Fruit fly (Drosophila melanogaster) whole organism, embryonic: Measurements from ENCODE around the gene Chpf.

Experiments used
- Ada2b ChIP-seq: fragments of 200-800 bp; sonication (Bioruptor generic); IDR thresholded peaks from 2 replicates; pipeline ENCODE4 v1.3.6; 2022; ENCODE audit warnings: missing biosample characterization, missing genetic modification characterization
- Atf6 ChIP-seq: fragments of 200-800 bp; sonication (Bioruptor generic); IDR thresholded peaks from 2 replicates; pipeline ENCODE4 v1.3.6; 2022; ENCODE audit warnings: missing biosample characterization, missing genetic modification characterization
- Awh ChIP-seq: fragments of 200-800 bp; sonication (Bioruptor generic); IDR thresholded peaks from 2 replicates; pipeline ENCODE4, ENCODE4 v1.3.6; 2022; ENCODE audit warnings: missing biosample characterization, missing genetic modification characterization
- C15 ChIP-seq: fragments of 200-800 bp; sonication (Bioruptor generic); IDR thresholded peaks from 3 replicates; pipeline ENCODE4 v1.3.6; 2022; ENCODE audit warnings: missing biosample characterization, missing genetic modification characterization
- CG10462 ChIP-seq: fragments of 200-800 bp; sonication (Bioruptor generic); optimal IDR thresholded peaks from 2 replicates; lab custom pipeline; 2016; ENCODE audit warnings: missing biosample characterization, missing genetic modification characterization
- CG11398 ChIP-seq: fragments of 200-800 bp; sonication (Bioruptor generic); optimal IDR thresholded peaks from 2 replicates; lab custom pipeline; 2016; ENCODE audit warnings: missing biosample characterization, missing genetic modification characterization
- CG11723 ChIP-seq: fragments of 200-800 bp; sonication (Bioruptor generic); optimal IDR thresholded peaks from 2 replicates; lab custom pipeline; 2017; ENCODE audit warnings: missing biosample characterization, mild to moderate bottlenecking, missing genetic modification characterization
- CG12236 ChIP-seq: fragments of 200-800 bp; sonication (Bioruptor generic); optimal IDR thresholded peaks from 2 replicates; lab custom pipeline; 2016; ENCODE audit warnings: missing biosample characterization, missing genetic modification characterization
- CG14014 ChIP-seq: fragments of 200-800 bp; sonication (Bioruptor generic); IDR thresholded peaks from 2 replicates; pipeline ENCODE4 v1.3.6; 2022; ENCODE audit warnings: missing biosample characterization, missing genetic modification characterization
- CG14860 ChIP-seq: fragments of 200-800 bp; sonication (Bioruptor generic); IDR thresholded peaks from 3 replicates; pipeline ENCODE4 v1.3.6; 2022; ENCODE audit warnings: missing biosample characterization, missing genetic modification characterization; ENCODE audit not compliant: partially characterized antibody
- CG15011 ChIP-seq: fragments of 200-800 bp; sonication (Bioruptor generic); optimal IDR thresholded peaks from 3 replicates; lab custom pipeline; 2018; ENCODE audit warnings: missing biosample characterization, mild to moderate bottlenecking, missing genetic modification characterization
- CG16779 ChIP-seq: fragments of 200-800 bp; sonication (Bioruptor generic); IDR thresholded peaks from 2 replicates; pipeline ENCODE4 v1.3.6; 2022; ENCODE audit warnings: missing biosample characterization, missing genetic modification characterization
- CG30403 ChIP-seq: fragments of 200-800 bp; sonication (Bioruptor generic); optimal IDR thresholded peaks from 3 replicates; lab custom pipeline; 2016; ENCODE audit warnings: missing biosample characterization, missing genetic modification characterization
- CG32532 ChIP-seq: fragments of 200-800 bp; sonication (Bioruptor generic); IDR thresholded peaks from 2 replicates; pipeline ENCODE4 v1.3.6; 2022; ENCODE audit warnings: missing biosample characterization, missing genetic modification characterization
- CG32772 ChIP-seq: fragments of 200-800 bp; sonication (Bioruptor generic); IDR thresholded peaks from 2 replicates; pipeline ENCODE4 v1.3.6; 2022; ENCODE audit warnings: missing biosample characterization, missing genetic modification characterization
- CG3726 ChIP-seq: fragments of 200-800 bp; sonication (Bioruptor generic); IDR thresholded peaks from 3 replicates; pipeline ENCODE4, ENCODE4 v1.3.6; 2022; ENCODE audit warnings: missing biosample characterization, missing genetic modification characterization
- CG3838 ChIP-seq: fragments of 200-800 bp; sonication (Bioruptor generic); optimal IDR thresholded peaks from 3 replicates; lab custom pipeline; 2016; ENCODE audit warnings: missing biosample characterization, missing genetic modification characterization
- CG6654 ChIP-seq: fragments of 200-800 bp; sonication (Bioruptor generic); optimal IDR thresholded peaks from 2 replicates; lab custom pipeline; 2017; ENCODE audit warnings: missing biosample characterization, mild to moderate bottlenecking, missing genetic modification characterization
- CG7556 ChIP-seq: fragments of 200-800 bp; sonication (Bioruptor generic); optimal IDR thresholded peaks from 2 replicates; lab custom pipeline; 2017; ENCODE audit warnings: missing biosample characterization, mild to moderate bottlenecking, missing genetic modification characterization
- CG8089 ChIP-seq: fragments of 200-800 bp; sonication (Bioruptor generic); optimal IDR thresholded peaks from 3 replicates; lab custom pipeline; 2016; ENCODE audit warnings: missing biosample characterization, missing genetic modification characterization
- Deaf1 ChIP-seq: fragments of 200-800 bp; optimal IDR thresholded peaks from 3 replicates; lab custom pipeline; 2019; ENCODE audit warnings: missing biosample characterization, mild to moderate bottlenecking, missing genetic modification characterization, moderate library complexity
- Fer1 ChIP-seq: fragments of 200-800 bp; sonication (Bioruptor generic); optimal IDR thresholded peaks from 2 replicates; lab custom pipeline; 2017; ENCODE audit warnings: missing biosample characterization, mild to moderate bottlenecking, missing genetic modification characterization
- GATAe ChIP-seq: fragments of 200-800 bp; sonication (Bioruptor generic); conservative IDR thresholded peaks from 2 replicates; pipeline ENCODE4 v1.3.6; 2022; ENCODE audit warnings: missing biosample characterization, missing genetic modification characterization
- Gsc ChIP-seq: fragments of 200-800 bp; sonication (Bioruptor generic); IDR thresholded peaks from 2 replicates; pipeline ENCODE4 v1.3.6; 2022; ENCODE audit warnings: missing biosample characterization, missing genetic modification characterization
- HHEX ChIP-seq: fragments of 200-800 bp; sonication (Bioruptor generic); optimal IDR thresholded peaks from 3 replicates; lab custom pipeline; 2017; ENCODE audit warnings: missing biosample characterization, mild to moderate bottlenecking, missing genetic modification characterization, missing genetic modification reagents
- HLHmδ ChIP-seq: fragments of 200-800 bp; sonication (Bioruptor generic); optimal IDR thresholded peaks from 2 replicates; lab custom pipeline; 2018; ENCODE audit warnings: missing biosample characterization, mild to moderate bottlenecking, missing genetic modification characterization, moderate library complexity
- HmgZ ChIP-seq: fragments of 200-800 bp; sonication (Bioruptor generic); optimal IDR thresholded peaks from 2 replicates; lab custom pipeline; 2018; ENCODE audit warnings: missing biosample characterization, mild to moderate bottlenecking, missing genetic modification characterization
- Hsf ChIP-seq: fragments of 200-800 bp; sonication (Bioruptor generic); optimal IDR thresholded peaks from 3 replicates; lab custom pipeline; 2016; ENCODE audit warnings: missing biosample characterization, missing genetic modification characterization
- Jarid2 ChIP-seq: fragments of 200-800 bp; sonication (Bioruptor generic); optimal IDR thresholded peaks from 3 replicates; lab custom pipeline; 2017; ENCODE audit warnings: mild to moderate bottlenecking, missing biosample characterization, missing genetic modification reagents, missing genetic modification characterization
- Med ChIP-seq: fragments of 200-800 bp; sonication (Bioruptor generic); peaks from one replicate; lab custom pipeline; 2016; ENCODE audit warnings: missing biosample characterization, missing genetic modification characterization, mild to moderate bottlenecking, inconsistent platforms, moderate library complexity
- NFAT ChIP-seq: fragments of 200-800 bp; sonication (Bioruptor generic); IDR thresholded peaks from 2 replicates; pipeline ENCODE4 v1.3.6; 2022; ENCODE audit warnings: missing biosample characterization, missing genetic modification characterization
- Rfx ChIP-seq: fragments of 200-800 bp; sonication (Bioruptor generic); IDR thresholded peaks from 2 replicates; pipeline ENCODE4 v1.3.6; 2022; ENCODE audit warnings: missing biosample characterization, missing genetic modification characterization
- Six4 ChIP-seq: fragments of 200-800 bp; sonication (Bioruptor generic); optimal IDR thresholded peaks from 2 replicates; lab custom pipeline; 2016; ENCODE audit warnings: missing biosample characterization, missing genetic modification characterization
- Trl ChIP-seq, 3 experiments: fragments of >200 bp in 2 of 3; fragments of 200-800 bp in 1 of 3; sonication (Bioruptor generic) in 1 of 3; optimal IDR thresholded peaks; 2 replicates in 1 of 3; 3 replicates in 2 of 3; lab custom pipeline; 2016 to 2017; ENCODE audit warnings: missing biosample characterization in 1 of 3, missing genetic modification characterization in 1 of 3
- Xrp1 ChIP-seq: fragments of 200-800 bp; sonication (Bioruptor generic); IDR thresholded peaks from 2 replicates; pipeline ENCODE4 v1.3.6; 2022; ENCODE audit warnings: missing biosample characterization, missing genetic modification characterization
- caup ChIP-seq: fragments of 200-800 bp; sonication (Bioruptor generic); optimal IDR thresholded peaks from 3 replicates; lab custom pipeline; 2017; ENCODE audit warnings: missing biosample characterization, mild to moderate bottlenecking, missing genetic modification characterization, moderate library complexity; ENCODE audit not compliant: severe bottlenecking
- chinmo ChIP-seq: fragments of 200-800 bp; sonication (Bioruptor generic); IDR thresholded peaks from 4 replicates; pipeline ENCODE4 v1.3.6; 2022; ENCODE audit warnings: missing biosample characterization, missing genetic modification characterization; ENCODE audit not compliant: partially characterized antibody
- dpn ChIP-seq, 2 experiments: fragments of 200-800 bp; sonication (Bioruptor generic); optimal IDR thresholded peaks; 3 replicates each; lab custom pipeline; 2016; ENCODE audit warnings: missing biosample characterization in 2 of 2, missing genetic modification characterization in 2 of 2
- fd3F ChIP-seq: fragments of 200-800 bp; sonication (Bioruptor generic); optimal IDR thresholded peaks from 2 replicates; lab custom pipeline; 2018; ENCODE audit warnings: missing biosample characterization, mild to moderate bottlenecking, missing genetic modification characterization, moderate library complexity
- hbn ChIP-seq: fragments of 200-800 bp; sonication (Bioruptor generic); IDR thresholded peaks from 2 replicates; pipeline ENCODE4 v1.3.6; 2022; ENCODE audit warnings: missing biosample characterization, missing genetic modification characterization; ENCODE audit not compliant: partially characterized antibody
- ken ChIP-seq: fragments of 200-800 bp; sonication (Bioruptor generic); IDR thresholded peaks from 3 replicates; pipeline ENCODE4 v1.3.6; 2022; ENCODE audit warnings: missing biosample characterization, missing genetic modification characterization
- ro ChIP-seq: fragments of 200-800 bp; sonication (Bioruptor generic); IDR thresholded peaks from 2 replicates; pipeline ENCODE4 v1.3.6; 2022; ENCODE audit warnings: missing biosample characterization, missing genetic modification characterization
- scrt ChIP-seq: fragments of 200-800 bp; sonication (Bioruptor generic); optimal IDR thresholded peaks from 2 replicates; lab custom pipeline; 2018; ENCODE audit warnings: missing biosample characterization, mild to moderate bottlenecking, missing genetic modification characterization, moderate library complexity
- seq ChIP-seq: fragments of 200-800 bp; sonication (Bioruptor generic); IDR thresholded peaks from 2 replicates; pipeline ENCODE4 v1.3.6; 2022; ENCODE audit warnings: missing biosample characterization, missing genetic modification characterization
- sima ChIP-seq: fragments of 200-800 bp; sonication (Bioruptor generic); optimal IDR thresholded peaks from 2 replicates; lab custom pipeline; 2016; ENCODE audit warnings: missing biosample characterization, missing genetic modification characterization
- sisA ChIP-seq: fragments of 200-800 bp; sonication (Bioruptor generic); IDR thresholded peaks from 2 replicates; pipeline ENCODE4 v1.3.6; 2022; ENCODE audit warnings: missing biosample characterization, missing genetic modification characterization
- slbo ChIP-seq: fragments of 200-800 bp; sonication (Bioruptor generic); IDR thresholded peaks from 2 replicates; pipeline ENCODE4 v1.3.6; 2022; ENCODE audit warnings: missing biosample characterization, missing genetic modification characterization
- stc ChIP-seq: fragments of 200-800 bp; sonication (Bioruptor generic); IDR thresholded peaks from 2 replicates; pipeline ENCODE4 v1.3.6; 2022; ENCODE audit warnings: missing biosample characterization, missing genetic modification characterization
- tll ChIP-seq, 2 experiments: fragments of 200-800 bp in 1 of 2; fragments of >200 bp in 1 of 2; sonication (Bioruptor generic) in 1 of 2; optimal IDR thresholded peaks; 2 replicates each; lab custom pipeline; 2017 to 2019; ENCODE audit warnings: missing biosample characterization in 2 of 2, missing genetic modification characterization in 2 of 2, mild to moderate bottlenecking in 1 of 2, moderate library complexity in 1 of 2

The Chpf gene

dm6 chrX:13131063-13131773, 19.0 kb upstream of the Chpf start (continued):
- TF ChIP-seq sima (GFP tag; lab: Kevin White, UChicago) (peak; percentile 97), ken (GFP tag; lab: Robert Waterston, UW) (peak; percentile 99), CG30403 (peak; percentile 99), CG3838 (GFP tag; lab: Kevin White, UChicago) (peak; percentile 97), Atf6 (GFP tag; lab: Robert Waterston, UW) (peak; percentile 99), CG3726 (GFP tag; lab: Robert Waterston, UW) (peak; percentile 98), fd3F (GFP tag; lab: Kevin White, UChicago) (peak; percentile 98), Gsc (peak; percentile 97), Ada2b (GFP tag; lab: Robert Waterston, UW) (peak; percentile 99), Xrp1 (peak; percentile 99), CG14860 (0 out of 3 replicates have a peak, but pooled peaks have one; percentile 42), Six4 (peak; percentile 99), sisA (GFP tag; lab: Robert Waterston, UW) (peak; percentile 99), ro (GFP tag; lab: Robert Waterston, UW) (peak; percentile 98), CG7556 (peak; percentile 99), CG32772 (GFP tag; lab: Robert Waterston, UW) (peak; percentile 99), scrt (GFP tag; lab: Kevin White, UChicago) (peak; percentile 97), CG15011 (GFP tag; lab: Kevin White, UChicago) (peak; percentile 97), CG11723 (GFP tag; lab: Kevin White, UChicago) (peak; percentile 99), dpn (GFP tag; optimal IDR thresholded peaks at IDR 0.05; lab: Kevin White, UChicago) (peak; percentile 99 to 100), hbn (GFP tag; lab: Robert Waterston, UW) (no peak; the same call in 1 of the 2 replicates), stc (GFP tag; lab: Robert Waterston, UW) (peak; percentile 99), tll (GFP tag; optimal IDR thresholded peaks at IDR 0.05; lab: Kevin White, UChicago) (peak in 1 of 2 experiments; percentile 38), caup (GFP tag; lab: Kevin White, UChicago) (peak; percentile 99), C15 (peak; percentile 98), CG12236 (GFP tag; lab: Kevin White, UChicago) (peak; percentile 98), Jarid2 (GFP tag; lab: Kevin White, UChicago) (peak; percentile 93), CG6654 (peak; percentile 90), seq (GFP tag; lab: Robert Waterston, UW) (peak; percentile 99), Hsf (GFP tag; lab: Kevin White, UChicago) (peak; percentile 99), Med (GFP tag; lab: Kevin White, UChicago) (peak; percentile 100), HLHmδ (GFP tag; lab: Kevin White, UChicago) (peak; percentile 58), Fer1 (GFP tag; lab: Kevin White, UChicago) (peak; percentile 99), Rfx (GFP tag; lab: Robert Waterston, UW) (peak; percentile 100), Awh (GFP tag; lab: Robert Waterston, UW) (peak; percentile 99), CG16779 (peak; percentile 99), slbo (GFP tag; lab: Robert Waterston, UW) (peak; percentile 100), CG32532 (peak; percentile 100), CG14014 (GFP tag; lab: Robert Waterston, UW) (peak; percentile 99), chinmo (peak; percentile 88; the same call in 3 of the 4 replicates), NFAT (GFP tag; lab: Robert Waterston, UW) (peak; percentile 99), HmgZ (peak; percentile 99), CG8089 (GFP tag; lab: Kevin White, UChicago) (peak; percentile 98), Trl (optimal IDR thresholded peaks at IDR 0.05; lab: Kevin White, UChicago) (peak; percentile 96 to 98), Trl (GFP tag; optimal IDR thresholded peaks at IDR 0.05; lab: Kevin White, UChicago) (peak; percentile 99), CG10462 (peak; percentile 98), CG11398 (peak; percentile 99), HHEX (GFP tag; lab: Kevin White, UChicago) (peak; percentile 99), GATAe (peak; percentile 94), Deaf1 (peak; percentile 82)
